Worm (Caenorhabditis elegans) whole organism, L2 larva: ENCODE data around the gene srj-29.

Experiments used
- R02D3.7 ChIP-seq: fragments of 150-350 bp; optimal IDR thresholded peaks from 2 replicates; lab custom pipeline; 2014; ENCODE audit warnings: missing biosample characterization, missing genetic modification characterization
- aly-2 ChIP-seq: fragments of 150-350 bp; optimal IDR thresholded peaks from 2 replicates; lab custom pipeline; 2014; ENCODE audit warnings: missing biosample characterization, missing genetic modification characterization
- ama-1 ChIP-seq: fragments of 150-350 bp; optimal IDR thresholded peaks from 2 replicates; lab custom pipeline; 2018; ENCODE audit warnings: inconsistent platforms
- ceh-16 ChIP-seq: fragments of 150-350 bp; optimal IDR thresholded peaks from 2 replicates; lab custom pipeline; 2014; ENCODE audit warnings: missing biosample characterization, missing genetic modification characterization
- egl-27 ChIP-seq: sonication (generic microtip); optimal IDR thresholded peaks from 3 replicates; lab custom pipeline; 2017; ENCODE audit warnings: missing biosample characterization, missing genetic modification reagents, missing genetic modification characterization
- lin-13 ChIP-seq: fragments of 150-350 bp; optimal IDR thresholded peaks from 2 replicates; lab custom pipeline; 2014; ENCODE audit warnings: missing biosample characterization, missing genetic modification reagents, missing genetic modification characterization
- mdl-1 ChIP-seq, 2 experiments: fragments of 150-350 bp in 1 of 2; sonication (generic microtip) in 1 of 2; optimal IDR thresholded peaks; 2 replicates each; lab custom pipeline; 2017; ENCODE audit warnings: missing biosample characterization in 2 of 2, missing genetic modification characterization in 2 of 2
- nhr-12 ChIP-seq: fragments of 150-350 bp; optimal IDR thresholded peaks from 2 replicates; lab custom pipeline; 2014; ENCODE audit warnings: missing biosample characterization, missing genetic modification characterization
- nhr-23 ChIP-seq: fragments of 150-350 bp; optimal IDR thresholded peaks from 2 replicates; lab custom pipeline; 2014; ENCODE audit warnings: missing biosample characterization, missing genetic modification reagents, missing genetic modification characterization
- nhr-6 ChIP-seq: fragments of 150-350 bp; optimal IDR thresholded peaks from 2 replicates; lab custom pipeline; 2014; ENCODE audit warnings: missing biosample characterization, missing genetic modification characterization
- unc-62 ChIP-seq: fragments of 150-350 bp; optimal IDR thresholded peaks from 2 replicates; lab custom pipeline; 2014; ENCODE audit warnings: missing biosample characterization, missing genetic modification reagents, missing genetic modification characterization
- ztf-1 ChIP-seq: fragments of 200-800 bp; sonication (Bioruptor generic); conservative IDR thresholded peaks from 2 replicates; pipeline ENCODE4 v1.3.6; 2022; ENCODE audit warnings: missing genetic modification characterization, missing compliant biosample characterization
- ztf-4 ChIP-seq: fragments of 150-350 bp; optimal IDR thresholded peaks from 2 replicates; lab custom pipeline; 2014; ENCODE audit warnings: missing biosample characterization, missing genetic modification characterization

DNA sequence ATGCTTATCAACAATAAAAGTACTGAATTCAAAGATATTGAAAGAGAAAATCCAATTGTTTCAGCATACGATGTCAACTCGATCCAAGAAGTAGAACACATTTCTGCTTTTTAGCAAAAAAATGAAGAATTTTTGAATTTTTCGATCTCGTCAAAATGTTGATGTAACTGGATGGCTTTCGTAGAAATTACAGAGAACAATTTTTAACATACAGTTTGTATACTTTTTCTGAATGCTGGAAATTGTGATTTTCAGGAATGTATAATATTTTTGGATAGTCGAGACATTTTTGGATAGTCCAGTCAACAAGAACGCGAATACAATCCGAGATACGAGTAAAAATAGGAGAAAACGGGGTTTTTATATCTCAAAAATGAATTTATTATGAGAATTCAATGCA lies 43.1 kb downstream of the srj-29 start, which contains the start of gene str-103:
- no peak for TF ChIP-seq ama-1 (lab: Kevin White, UChicago)
- no peak for TF ChIP-seq nhr-6 (tag; lab: Kevin White, UChicago)
- TF ChIP-seq nhr-12 (tag; lab: Kevin White, UChicago), result no peak
- TF ChIP-seq egl-27, result no peak
- no peak for TF ChIP-seq aly-2 (tag; lab: Kevin White, UChicago)
- no peak for TF ChIP-seq unc-62 (GFP tag; lab: Kevin White, UChicago)
- no peak for TF ChIP-seq ceh-16 (tag; lab: Kevin White, UChicago)
- no peak for TF ChIP-seq ztf-4 (tag; lab: Kevin White, UChicago)
- TF ChIP-seq ztf-1, result no peak
- TF ChIP-seq nhr-23 (tag; lab: Kevin White, UChicago), result no peak
- TF ChIP-seq R02D3.7 (tag; lab: Kevin White, UChicago), result no peak
- TF ChIP-seq lin-13 (GFP tag; lab: Kevin White, UChicago), result no peak
- no peak for TF ChIP-seq mdl-1 (tag; optimal IDR thresholded peaks at IDR 0.05; lab: Kevin White, UChicago)
